Worm (Caenorhabditis elegans): ENCODE measurements around the gene skih-2.

The skih-2 gene

ce11 chrIV:11148788-11149366 lies 6.7 kb upstream of the skih-2 start:
- no peak for TF ChIP-seq unc-39 (tag; optimal IDR thresholded peaks at IDR 0.05)
- no peak for TF ChIP-seq mep-1 (tag; optimal IDR thresholded peaks at IDR 0.05)
- no peak for TF ChIP-seq bed-3 (GFP tag; optimal IDR thresholded peaks at IDR 0.05)
- no peak for TF ChIP-seq flh-1 (GFP tag; optimal IDR thresholded peaks at IDR 0.05)
- TF ChIP-seq elt-1 (tag; optimal IDR thresholded peaks at IDR 0.05; ENCODE audit: borderline replicate concordance, insufficient read depth): no peak
- TF ChIP-seq mab-5 (tag; optimal IDR thresholded peaks at IDR 0.05): no peak

ce11 chrIV:11146962-11147470 lies 4.9 kb upstream of the skih-2 start, which contains the start of gene pigq-1:
Gene pigq-1 (minus strand): TSS chrIV:11147247.
- no peak for TF ChIP-seq bed-3 (GFP tag; optimal IDR thresholded peaks at IDR 0.05)

- TF ChIP-seq unc-39 (tag; optimal IDR thresholded peaks at IDR 0.05) (no peak), lin-32 (GFP tag; optimal IDR thresholded peaks at IDR 0.05) (no peak), lsy-2 (tag; optimal IDR thresholded peaks at IDR 0.05) (no peak), ces-1 (GFP tag; optimal IDR thresholded peaks at IDR 0.05) (no peak), unc-120 (tag; optimal IDR thresholded peaks at IDR 0.05; ENCODE audit: poor library complexity, severe bottlenecking) (no peak), unc-62 (GFP tag; optimal IDR thresholded peaks at IDR 0.05) (no peak)
Observed at ce11 chrIV:11146492-11146891, 4.3 kb upstream of the skih-2 start.

- no peak for TF ChIP-seq ceh-43 (GFP tag; optimal IDR thresholded peaks at IDR 0.05)
- no peak for TF ChIP-seq nhr-28 (tag; optimal IDR thresholded peaks at IDR 0.05)
- no peak for TF ChIP-seq sem-2 (GFP tag; optimal IDR thresholded peaks at IDR 0.05)
- no peak for TF ChIP-seq elt-1 (tag; optimal IDR thresholded peaks at IDR 0.05; ENCODE audit: borderline replicate concordance, insufficient read depth)
- no peak for TF ChIP-seq zip-8 (tag; optimal IDR thresholded peaks at IDR 0.05)
- no peak for TF ChIP-seq mep-1 (tag; optimal IDR thresholded peaks at IDR 0.05)
Observed at ce11 chrIV:11145929-11146339, 3.8 kb upstream of the skih-2 start.

ce11 chrIV:11143228-11143444 lies 972 bp upstream of the skih-2 start, which contains the start of gene F01G4.4:
Gene F01G4.4 (plus strand): TSS chrIV:11143345.
- TF ChIP-seq lsy-2 (tag; optimal IDR thresholded peaks at IDR 0.05) (no peak), sptf-1 (tag; optimal IDR thresholded peaks at IDR 0.05) (no peak), nhr-12 (tag; optimal IDR thresholded peaks at IDR 0.05) (no peak)

- TF ChIP-seq sptf-1 (tag; optimal IDR thresholded peaks at IDR 0.05) (no peak), cnd-1 (tag; optimal IDR thresholded peaks at IDR 0.05) (no peak), lin-32 (GFP tag; optimal IDR thresholded peaks at IDR 0.05) (no peak), ztf-11 (tag; optimal IDR thresholded peaks at IDR 0.05) (no peak), unc-120 (tag; optimal IDR thresholded peaks at IDR 0.05; ENCODE audit: poor library complexity, severe bottlenecking) (no peak), ceh-83 (GFP tag; optimal IDR thresholded peaks at IDR 0.05) (no peak), hlh-1 (tag; optimal IDR thresholded peaks at IDR 0.05) (no peak), nhr-12 (tag; optimal IDR thresholded peaks at IDR 0.05) (no peak), blmp-1 (tag; optimal IDR thresholded peaks at IDR 0.05) (no peak), nhr-76 (tag; optimal IDR thresholded peaks at IDR 0.05) (no peak), elt-3 (tag; optimal IDR thresholded peaks at IDR 0.05) (no peak), mls-2 (tag; optimal IDR thresholded peaks at IDR 0.05) (no peak), M03D4.4 (tag; optimal IDR thresholded peaks at IDR 0.05) (no peak), snpc-4 (tag; optimal IDR thresholded peaks at IDR 0.05) (no peak), mab-5 (tag; optimal IDR thresholded peaks at IDR 0.05) (no peak), nhr-28 (tag; optimal IDR thresholded peaks at IDR 0.05) (no peak), ham-2 (GFP tag; optimal IDR thresholded peaks at IDR 0.05) (no peak), ceh-39 (tag; optimal IDR thresholded peaks at IDR 0.05) (no peak)
Observed at ce11 chrIV:11131268-11131667, 10.9 kb downstream of the skih-2 start, which contains the start of gene ard-1. Gene ard-1 (plus strand): TSS chrIV:11131279.

- TF ChIP-seq sptf-1 (tag; optimal IDR thresholded peaks at IDR 0.05): no peak
- no peak for TF ChIP-seq cnd-1 (tag; optimal IDR thresholded peaks at IDR 0.05)
Observed at ce11 chrIV:11130774-11131173, 11.4 kb downstream of the skih-2 start.

All from whole organism, mixed stage, embryonic.